Fruit fly (Drosophila melanogaster) whole organism, embryonic: ENCODE results near the gene CG5902.
A peak's percentile ranks its signal among the peaks of the same experiment; 100 is the strongest.

Experiments
- Atf6 ChIP-seq: fragments of 200-800 bp; sonication (Bioruptor generic); IDR thresholded peaks from 2 replicates; pipeline ENCODE4 v1.3.6; 2022; ENCODE audit warnings: missing biosample characterization, missing genetic modification characterization
- CG1024 ChIP-seq: fragments of 200-800 bp; sonication (Bioruptor generic); IDR thresholded peaks from 2 replicates; pipeline ENCODE4 v1.3.6; 2022; ENCODE audit warnings: missing biosample characterization, missing genetic modification characterization
- CG11560 ChIP-seq: fragments of 200-800 bp; sonication (Bioruptor generic); IDR thresholded peaks from 3 replicates; pipeline ENCODE4 v1.3.6; 2022; ENCODE audit warnings: missing biosample characterization, missing genetic modification characterization
- CG11695 ChIP-seq: fragments of 200-800 bp; sonication (Bioruptor generic); IDR thresholded peaks from 3 replicates; pipeline ENCODE4 v1.3.6; 2022; ENCODE audit warnings: missing biosample characterization, missing genetic modification characterization
- CG12155 ChIP-seq: fragments of 200-800 bp; sonication (Bioruptor generic); optimal IDR thresholded peaks from 3 replicates; lab custom pipeline; 2016; ENCODE audit warnings: missing biosample characterization, missing genetic modification characterization
- CG12659 ChIP-seq: fragments of 200-800 bp; sonication (Bioruptor generic); optimal IDR thresholded peaks from 3 replicates; lab custom pipeline; 2017; ENCODE audit warnings: mild to moderate bottlenecking, missing biosample characterization, missing genetic modification reagents, missing genetic modification characterization
- CG1603 ChIP-seq: fragments of 200-800 bp; sonication (Bioruptor generic); optimal IDR thresholded peaks from 2 replicates; lab custom pipeline; 2019; ENCODE audit warnings: missing biosample characterization, mild to moderate bottlenecking, missing genetic modification characterization, moderate library complexity
- CG1792 ChIP-seq: fragments of 200-800 bp; sonication (Bioruptor generic); optimal IDR thresholded peaks from 2 replicates; lab custom pipeline; 2016; ENCODE audit warnings: missing biosample characterization, missing genetic modification characterization
- CG3065 ChIP-seq: fragments of 200-800 bp; sonication (Bioruptor generic); optimal IDR thresholded peaks from 2 replicates; lab custom pipeline; 2016; ENCODE audit warnings: missing biosample characterization, missing genetic modification characterization
- CG31224 ChIP-seq: fragments of 200-800 bp; sonication (Bioruptor generic); IDR thresholded peaks from 2 replicates; pipeline ENCODE4 v1.3.6; 2022; ENCODE audit warnings: missing biosample characterization, missing genetic modification characterization
- CG32767 ChIP-seq: fragments of 200-800 bp; sonication (Bioruptor generic); IDR thresholded peaks from 2 replicates; pipeline ENCODE4 v1.3.6; 2022; ENCODE audit warnings: missing biosample characterization, missing genetic modification characterization
- CG33557 ChIP-seq: fragments of 200-800 bp; sonication (Bioruptor generic); optimal IDR thresholded peaks from 2 replicates; lab custom pipeline; 2019; ENCODE audit warnings: missing biosample characterization, mild to moderate bottlenecking, missing genetic modification characterization, moderate library complexity
- CG34224 ChIP-seq: fragments of 200-800 bp; sonication (Bioruptor generic); IDR thresholded peaks from 3 replicates; pipeline ENCODE4 v1.3.6; 2022; ENCODE audit warnings: missing biosample characterization, missing genetic modification characterization; ENCODE audit not compliant: partially characterized antibody
- CG4282 ChIP-seq: fragments of 200-800 bp; sonication (Bioruptor generic); optimal IDR thresholded peaks from 2 replicates; lab custom pipeline; 2016; ENCODE audit warnings: missing biosample characterization, missing genetic modification characterization
- CG6272 ChIP-seq: fragments of 200-800 bp; sonication (Bioruptor generic); IDR thresholded peaks from 2 replicates; pipeline ENCODE4 v1.3.6; 2022; ENCODE audit warnings: missing biosample characterization, missing genetic modification characterization
- CG6765 ChIP-seq: fragments of 200-800 bp; sonication (Bioruptor generic); optimal IDR thresholded peaks from 3 replicates; lab custom pipeline; 2017; ENCODE audit warnings: missing biosample characterization, mild to moderate bottlenecking, missing genetic modification characterization
- CG7556 ChIP-seq: fragments of 200-800 bp; sonication (Bioruptor generic); optimal IDR thresholded peaks from 2 replicates; lab custom pipeline; 2017; ENCODE audit warnings: missing biosample characterization, mild to moderate bottlenecking, missing genetic modification characterization
- CG7839 ChIP-seq: fragments of 200-800 bp; sonication (Bioruptor generic); optimal IDR thresholded peaks from 3 replicates; lab custom pipeline; 2018; ENCODE audit warnings: missing biosample characterization, mild to moderate bottlenecking, missing genetic modification characterization, moderate library complexity
- CG7987 ChIP-seq: fragments of 200-800 bp; sonication (Bioruptor generic); optimal IDR thresholded peaks from 2 replicates; lab custom pipeline; 2018; ENCODE audit warnings: missing biosample characterization, mild to moderate bottlenecking, missing genetic modification characterization, moderate library complexity
- CG9215 ChIP-seq: fragments of 200-800 bp; sonication (Bioruptor generic); IDR thresholded peaks from 2 replicates; pipeline ENCODE4 v1.3.6; 2022; ENCODE audit warnings: missing biosample characterization, missing genetic modification characterization
- CG9727 ChIP-seq: fragments of 200-800 bp; sonication (Bioruptor generic); optimal IDR thresholded peaks from 3 replicates; lab custom pipeline; 2017; ENCODE audit warnings: missing biosample characterization, mild to moderate bottlenecking, missing genetic modification characterization
- Dad ChIP-seq: fragments of 200-800 bp; sonication (Bioruptor generic); optimal IDR thresholded peaks from 3 replicates; lab custom pipeline; 2016; ENCODE audit warnings: missing biosample characterization, missing genetic modification characterization
- Dip3 ChIP-seq: fragments of 200-800 bp; sonication (Bioruptor generic); optimal IDR thresholded peaks from 3 replicates; lab custom pipeline; 2016; ENCODE audit warnings: missing biosample characterization, missing genetic modification characterization
- Drgx ChIP-seq: fragments of 200-800 bp; sonication (Bioruptor generic); IDR thresholded peaks from 2 replicates; pipeline ENCODE4 v1.3.6; 2022; ENCODE audit warnings: missing biosample characterization, missing genetic modification characterization
- Fer1 ChIP-seq: fragments of 200-800 bp; sonication (Bioruptor generic); optimal IDR thresholded peaks from 2 replicates; lab custom pipeline; 2017; ENCODE audit warnings: missing biosample characterization, mild to moderate bottlenecking, missing genetic modification characterization
- GATAe ChIP-seq: fragments of 200-800 bp; sonication (Bioruptor generic); conservative IDR thresholded peaks from 2 replicates; pipeline ENCODE4 v1.3.6; 2022; ENCODE audit warnings: missing biosample characterization, missing genetic modification characterization
- Hand ChIP-seq: fragments of 200-800 bp; sonication (Bioruptor generic); optimal IDR thresholded peaks from 2 replicates; lab custom pipeline; 2017; ENCODE audit warnings: mild to moderate bottlenecking, missing biosample characterization, missing genetic modification reagents, missing genetic modification characterization
- MBD-R2 ChIP-seq: fragments of 200-800 bp; sonication (Bioruptor generic); IDR thresholded peaks from 2 replicates; pipeline ENCODE4 v1.3.6; 2022; ENCODE audit warnings: missing biosample characterization, missing genetic modification characterization
- Mad ChIP-seq: fragments of 200-800 bp; sonication (Bioruptor generic); optimal IDR thresholded peaks from 2 replicates; lab custom pipeline; 2016; ENCODE audit warnings: missing biosample characterization, missing genetic modification characterization
- Meics ChIP-seq: fragments of 200-800 bp; sonication (Bioruptor generic); optimal IDR thresholded peaks from 2 replicates; lab custom pipeline; 2017; ENCODE audit warnings: missing biosample characterization, mild to moderate bottlenecking, missing genetic modification characterization
- NC2α ChIP-seq: fragments of 200-800 bp; sonication (Bioruptor generic); optimal IDR thresholded peaks from 2 replicates; lab custom pipeline; 2016; ENCODE audit warnings: missing biosample characterization, missing genetic modification characterization
- Opbp ChIP-seq: fragments of 200-800 bp; sonication (Bioruptor generic); IDR thresholded peaks from 3 replicates; pipeline ENCODE4 v1.3.6; 2022; ENCODE audit warnings: missing biosample characterization, missing genetic modification characterization; ENCODE audit not compliant: partially characterized antibody
- Optix ChIP-seq: fragments of 200-800 bp; sonication (Bioruptor generic); IDR thresholded peaks from 3 replicates; pipeline ENCODE4 v1.3.6; 2022; ENCODE audit warnings: missing biosample characterization, missing genetic modification characterization
- Ptx1 ChIP-seq: fragments of 200-800 bp; sonication (Bioruptor generic); IDR thresholded peaks from 2 replicates; pipeline ENCODE4 v1.3.6; 2022; ENCODE audit warnings: missing biosample characterization, missing genetic modification characterization
- ab ChIP-seq: fragments of 200-800 bp; sonication (Bioruptor generic); optimal IDR thresholded peaks from 2 replicates; lab custom pipeline; 2016; ENCODE audit warnings: missing biosample characterization, missing genetic modification characterization
- abd-A ChIP-seq: fragments of 200-800 bp; sonication (Bioruptor generic); optimal IDR thresholded peaks from 3 replicates; lab custom pipeline; 2019; ENCODE audit warnings: missing biosample characterization, mild to moderate bottlenecking, missing genetic modification characterization, moderate library complexity
- br ChIP-seq: fragments of >200 bp; optimal IDR thresholded peaks from 2 replicates; lab custom pipeline; 2017
- btn ChIP-seq: fragments of 200-800 bp; sonication (Bioruptor generic); optimal IDR thresholded peaks from 2 replicates; lab custom pipeline; 2016; ENCODE audit warnings: missing biosample characterization, missing genetic modification characterization
- cato ChIP-seq: fragments of 200-800 bp; sonication (Bioruptor generic); optimal IDR thresholded peaks from 2 replicates; lab custom pipeline; 2016; ENCODE audit warnings: missing biosample characterization, missing genetic modification characterization, borderline replicate concordance
- chif ChIP-seq, 2 experiments: fragments of 200-800 bp; sonication (Bioruptor generic); optimal IDR thresholded peaks; 3 replicates each; lab custom pipeline; 2016; ENCODE audit warnings: missing biosample characterization in 2 of 2, missing genetic modification characterization in 2 of 2
- dm ChIP-seq: fragments of 200-800 bp; sonication (Bioruptor generic); optimal IDR thresholded peaks from 3 replicates; lab custom pipeline; 2016; ENCODE audit warnings: missing biosample characterization, missing genetic modification characterization
- dpn ChIP-seq, 2 experiments: fragments of 200-800 bp; sonication (Bioruptor generic); optimal IDR thresholded peaks; 3 replicates each; lab custom pipeline; 2016; ENCODE audit warnings: missing biosample characterization in 2 of 2, missing genetic modification characterization in 2 of 2
- ham ChIP-seq: fragments of 200-800 bp; sonication (Bioruptor generic); IDR thresholded peaks from 2 replicates; pipeline ENCODE4 v1.3.6; 2022; ENCODE audit warnings: missing biosample characterization, missing genetic modification characterization
- hth ChIP-seq: fragments of >200 bp; optimal IDR thresholded peaks from 2 replicates; lab custom pipeline; 2017; ENCODE audit warnings: inconsistent platforms
- mam ChIP-seq: fragments of 200-800 bp; sonication (Bioruptor generic); optimal IDR thresholded peaks from 3 replicates; lab custom pipeline; 2016; ENCODE audit warnings: missing biosample characterization, missing genetic modification characterization
- nerfin-2 ChIP-seq: fragments of 200-800 bp; sonication (Bioruptor generic); IDR thresholded peaks from 2 replicates; pipeline ENCODE4 v1.3.6; 2022; ENCODE audit warnings: missing biosample characterization, missing genetic modification characterization; ENCODE audit not compliant: partially characterized antibody
- p53 ChIP-seq: fragments of 200-800 bp; sonication (Bioruptor generic); optimal IDR thresholded peaks from 2 replicates; lab custom pipeline; 2016; ENCODE audit warnings: missing biosample characterization, missing genetic modification characterization
- pb ChIP-seq: fragments of 200-800 bp; sonication (Bioruptor generic); optimal IDR thresholded peaks from 3 replicates; lab custom pipeline; 2016; ENCODE audit warnings: missing biosample characterization, missing genetic modification characterization
- run ChIP-seq: fragments of 200-800 bp; sonication (Bioruptor generic); optimal IDR thresholded peaks from 3 replicates; lab custom pipeline; 2018; ENCODE audit warnings: missing biosample characterization, mild to moderate bottlenecking, missing genetic modification characterization
- slbo ChIP-seq: fragments of 200-800 bp; sonication (Bioruptor generic); IDR thresholded peaks from 2 replicates; pipeline ENCODE4 v1.3.6; 2022; ENCODE audit warnings: missing biosample characterization, missing genetic modification characterization
- usp ChIP-seq: fragments of >200 bp; optimal IDR thresholded peaks from 2 replicates; lab custom pipeline; 2017; ENCODE audit warnings: missing biosample characterization, missing genetic modification characterization

Gene CG5902

DNA sequence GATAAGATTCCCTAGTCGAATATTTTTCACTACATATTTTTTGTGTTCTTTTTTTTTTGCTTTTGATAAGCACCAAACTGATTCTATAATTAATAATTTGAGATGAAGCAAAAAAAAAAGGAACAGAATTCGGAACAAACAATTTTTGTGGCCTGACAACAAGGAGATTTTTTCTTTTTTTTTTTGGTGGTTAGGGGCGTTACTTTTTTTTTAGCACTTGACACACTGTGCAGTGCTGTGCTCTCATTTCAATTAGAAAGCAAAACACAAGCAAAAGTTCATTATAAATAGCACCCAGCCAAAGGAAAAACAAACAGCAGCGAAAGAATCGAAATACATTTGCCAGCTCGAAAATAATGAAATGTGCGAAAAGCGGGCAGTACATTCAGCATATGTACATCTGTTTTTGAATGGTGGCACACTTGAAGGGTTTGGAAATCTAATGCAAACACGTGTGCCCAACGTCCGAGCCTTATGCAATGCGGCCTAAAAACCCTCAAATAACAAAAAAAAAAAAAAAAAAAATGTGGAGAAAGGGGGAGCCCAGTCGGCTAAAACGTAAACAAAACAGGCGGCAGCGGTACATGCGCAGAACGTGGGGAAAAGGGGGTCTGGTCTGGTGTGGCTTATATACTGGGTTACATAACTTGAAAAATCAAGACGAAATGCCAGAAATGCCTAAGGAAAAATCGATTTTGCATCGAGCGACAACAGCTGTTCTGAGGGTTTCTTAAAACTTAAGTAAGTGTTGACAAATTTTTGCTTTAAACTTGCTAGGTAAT lies 44.6 kb upstream of the CG5902 start (continued):
- 0 out of 2 replicates have a peak, but pooled peaks have one; percentile 11 for TF ChIP-seq Atf6 (GFP tag; lab: Robert Waterston, UW)
- TF ChIP-seq CG9727 (GFP tag; lab: Kevin White, UChicago), result peak; percentile 33
- TF ChIP-seq CG11560 (tag; lab: Robert Waterston, UW), result 0 out of 3 replicates have a peak, but pooled peaks have one; percentile 25
- no peak for TF ChIP-seq abd-A (tag; lab: Kevin White, UChicago)
- TF ChIP-seq GATAe (GFP tag; lab: Robert Waterston, UW), result no peak
- TF ChIP-seq btn (GFP tag; lab: Kevin White, UChicago), result no peak
- peak; percentile 41 for TF ChIP-seq Dip3 (GFP tag; lab: Kevin White, UChicago)
- TF ChIP-seq CG7839 (tag; lab: Kevin White, UChicago), result peak; percentile 50
- TF ChIP-seq CG6765 (GFP tag; lab: Kevin White, UChicago), result peak; percentile 18
- no peak for TF ChIP-seq CG4282
- no peak for TF ChIP-seq ab (GFP tag; lab: Kevin White, UChicago)
- no peak for TF ChIP-seq CG1024
- TF ChIP-seq mam (GFP tag; lab: Kevin White, UChicago), result peak; percentile 48
- no peak for TF ChIP-seq Dad
- no peak for TF ChIP-seq CG3065 (GFP tag; lab: Kevin White, UChicago)
- TF ChIP-seq CG34224 (GFP tag; lab: Robert Waterston, UW), result no peak
- TF ChIP-seq Drgx (GFP tag; lab: Robert Waterston, UW), result peak; percentile 58
- 0 out of 3 replicates have a peak, but pooled peaks have one; percentile 34 for TF ChIP-seq Optix
- no peak for TF ChIP-seq cato (GFP tag; lab: Kevin White, UChicago)
- TF ChIP-seq ham (GFP tag; lab: Robert Waterston, UW), result no peak
- TF ChIP-seq pb, result no peak
- TF ChIP-seq nerfin-2 (GFP tag; lab: Robert Waterston, UW), result no peak
- TF ChIP-seq slbo (GFP tag; lab: Robert Waterston, UW), result peak; percentile 59
- no peak for TF ChIP-seq NC2α (GFP tag; lab: Kevin White, UChicago)
- no peak for TF ChIP-seq CG33557 (GFP tag; lab: Kevin White, UChicago)
- TF ChIP-seq CG12155 (GFP tag; lab: Kevin White, UChicago), result peak; percentile 9
- no peak for TF ChIP-seq CG1603 (tag; lab: Kevin White, UChicago)
- peak; percentile 28 for TF ChIP-seq Hand (GFP tag; lab: Kevin White, UChicago)
- peak; percentile 37; the same call in 1 of the 3 replicates for TF ChIP-seq CG11695
- no peak for TF ChIP-seq Fer1 (GFP tag; lab: Kevin White, UChicago)
- peak; percentile 6 to 42 for TF ChIP-seq dpn (GFP tag; optimal IDR thresholded peaks at IDR 0.05; lab: Kevin White, UChicago)
- TF ChIP-seq Opbp (GFP tag; lab: Robert Waterston, UW), result no peak
- TF ChIP-seq chif (GFP tag; optimal IDR thresholded peaks at IDR 0.05; lab: Kevin White, UChicago), result peak; percentile 15 to 45
- no peak for TF ChIP-seq run (tag; lab: Kevin White, UChicago)
- no peak for TF ChIP-seq p53 (GFP tag; lab: Kevin White, UChicago)
- peak; percentile 23 for TF ChIP-seq CG7556 (GFP tag; lab: Kevin White, UChicago)
- peak; percentile 52 for TF ChIP-seq Ptx1
- no peak for TF ChIP-seq CG12659 (GFP tag; lab: Kevin White, UChicago)
- no peak for TF ChIP-seq MBD-R2 (GFP tag; lab: Robert Waterston, UW)
- no peak for TF ChIP-seq CG6272
- peak; percentile 38; the same call in 1 of the 2 replicates for TF ChIP-seq CG9215 (GFP tag; lab: Robert Waterston, UW)
- TF ChIP-seq CG31224 (GFP tag; lab: Robert Waterston, UW), result no peak
- TF ChIP-seq Mad (GFP tag; lab: Kevin White, UChicago), result peak; percentile 7
- no peak for TF ChIP-seq usp (GFP tag; lab: Kevin White, UChicago)
- TF ChIP-seq CG32767 (GFP tag; lab: Robert Waterston, UW), result no peak
- peak; percentile 7 for TF ChIP-seq dm
- no peak for TF ChIP-seq CG7987 (GFP tag; lab: Kevin White, UChicago)
- TF ChIP-seq Meics, result peak; percentile 35
- no peak for TF ChIP-seq CG1792 (GFP tag; lab: Kevin White, UChicago)
- TF ChIP-seq br (lab: Kevin White, UChicago), result no peak
- TF ChIP-seq hth (lab: Kevin White, UChicago), result no peak
